Worm (Caenorhabditis elegans) whole organism, L2 larva: ENCODE measurements around the gene F59B2.13.
"Not testable (repeated sequence)": the region's sequence is repeated elsewhere in the genome, so short reads cannot be mapped to it uniquely, and the experiment has no call there.

Experiments
- F13H6.1 ChIP-seq: sonication (generic microtip); optimal IDR thresholded peaks from 2 replicates; lab custom pipeline; 2016; ENCODE audit warnings: missing genetic modification characterization, missing compliant biosample characterization
- R02D3.7 ChIP-seq: fragments of 150-350 bp; optimal IDR thresholded peaks from 2 replicates; lab custom pipeline; 2014; ENCODE audit warnings: missing biosample characterization, missing genetic modification characterization
- Y55F3AM.14 ChIP-seq: fragments of 200-800 bp; sonication (Bioruptor generic); optimal IDR thresholded peaks from 2 replicates; lab custom pipeline; 2018; ENCODE audit warnings: mild to moderate bottlenecking, missing genetic modification characterization, missing compliant biosample characterization
- ZK546.5 ChIP-seq: sonication (generic microtip); optimal IDR thresholded peaks from 2 replicates; lab custom pipeline; 2017; ENCODE audit warnings: missing biosample characterization, missing genetic modification characterization
- alr-1 ChIP-seq: fragments of 150-350 bp; optimal IDR thresholded peaks from 2 replicates; lab custom pipeline; 2014; ENCODE audit warnings: missing biosample characterization, missing genetic modification characterization
- ceh-82 ChIP-seq: fragments of 150-350 bp; optimal IDR thresholded peaks from 2 replicates; lab custom pipeline; 2014; ENCODE audit warnings: missing biosample characterization, missing genetic modification characterization
- crh-2 ChIP-seq: sonication (generic microtip); optimal IDR thresholded peaks from 2 replicates; lab custom pipeline; 2017; ENCODE audit warnings: missing biosample characterization, missing genetic modification characterization
- dmd-4 ChIP-seq: sonication (generic microtip); optimal IDR thresholded peaks from 2 replicates; lab custom pipeline; 2017; ENCODE audit warnings: missing biosample characterization, missing genetic modification characterization
- egl-27 ChIP-seq: sonication (generic microtip); optimal IDR thresholded peaks from 3 replicates; lab custom pipeline; 2017; ENCODE audit warnings: missing biosample characterization, missing genetic modification reagents, missing genetic modification characterization
- elt-3 ChIP-seq: sonication (generic microtip); optimal IDR thresholded peaks from 2 replicates; lab custom pipeline; 2017; ENCODE audit warnings: missing biosample characterization, missing genetic modification characterization
- fos-1 ChIP-seq: fragments of 150-350 bp; optimal IDR thresholded peaks from 2 replicates; lab custom pipeline; 2014; ENCODE audit warnings: missing biosample characterization, missing genetic modification characterization
- lin-11 ChIP-seq: fragments of 150-350 bp; sonication (generic microtip); optimal IDR thresholded peaks from 2 replicates; lab custom pipeline; 2014; ENCODE audit warnings: missing biosample characterization, missing genetic modification characterization, inconsistent platforms, mixed read lengths
- lin-13 ChIP-seq: fragments of 150-350 bp; optimal IDR thresholded peaks from 2 replicates; lab custom pipeline; 2014; ENCODE audit warnings: missing biosample characterization, missing genetic modification reagents, missing genetic modification characterization
- lin-39 ChIP-seq: fragments of 150-350 bp; optimal IDR thresholded peaks from 2 replicates; lab custom pipeline; 2014; ENCODE audit warnings: missing biosample characterization, missing genetic modification reagents, missing genetic modification characterization
- lsy-2 ChIP-seq, 2 experiments: fragments of 150-350 bp in 1 of 2; sonication (generic microtip) in 1 of 2; optimal IDR thresholded peaks; 2 replicates each; lab custom pipeline; 2014 to 2017; ENCODE audit warnings: missing biosample characterization in 2 of 2, missing genetic modification characterization in 2 of 2
- mab-5 ChIP-seq: fragments of 150-350 bp; optimal IDR thresholded peaks from 2 replicates; lab custom pipeline; 2014; ENCODE audit warnings: missing biosample characterization, missing genetic modification characterization
- mdl-1 ChIP-seq, 2 experiments: fragments of 150-350 bp in 1 of 2; sonication (generic microtip) in 1 of 2; optimal IDR thresholded peaks; 2 replicates each; lab custom pipeline; 2017; ENCODE audit warnings: missing biosample characterization in 2 of 2, missing genetic modification characterization in 2 of 2
- nhr-10 ChIP-seq: sonication (generic microtip); optimal IDR thresholded peaks from 2 replicates; lab custom pipeline; 2017; ENCODE audit warnings: missing biosample characterization, missing genetic modification characterization
- nhr-11 ChIP-seq: fragments of 150-350 bp; optimal IDR thresholded peaks from 2 replicates; lab custom pipeline; 2014; ENCODE audit warnings: missing biosample characterization, missing genetic modification characterization
- nhr-12 ChIP-seq: fragments of 150-350 bp; optimal IDR thresholded peaks from 2 replicates; lab custom pipeline; 2014; ENCODE audit warnings: missing biosample characterization, missing genetic modification characterization
- nhr-129 ChIP-seq: fragments of 150-350 bp; optimal IDR thresholded peaks from 2 replicates; lab custom pipeline; 2014; ENCODE audit warnings: missing biosample characterization, missing genetic modification characterization
- nhr-21 ChIP-seq: fragments of 150-350 bp; optimal IDR thresholded peaks from 2 replicates; lab custom pipeline; 2014; ENCODE audit warnings: missing biosample characterization, missing genetic modification characterization
- nhr-23 ChIP-seq: fragments of 150-350 bp; optimal IDR thresholded peaks from 2 replicates; lab custom pipeline; 2014; ENCODE audit warnings: missing biosample characterization, missing genetic modification reagents, missing genetic modification characterization
- nhr-237 ChIP-seq: fragments of 150-350 bp; optimal IDR thresholded peaks from 2 replicates; lab custom pipeline; 2014; ENCODE audit warnings: missing biosample characterization, missing genetic modification characterization
- nhr-25 ChIP-seq: fragments of 150-350 bp; sonication (generic microtip); optimal IDR thresholded peaks from 3 replicates; lab custom pipeline; 2014; ENCODE audit warnings: missing biosample characterization, missing genetic modification characterization
- nhr-77 ChIP-seq: fragments of 150-350 bp; optimal IDR thresholded peaks from 2 replicates; lab custom pipeline; 2014; ENCODE audit warnings: missing biosample characterization, missing genetic modification characterization
- sem-4 ChIP-seq: fragments of 150-350 bp; optimal IDR thresholded peaks from 2 replicates; lab custom pipeline; 2014; ENCODE audit warnings: missing biosample characterization, missing genetic modification reagents, missing genetic modification characterization
- skn-1 ChIP-seq: sonication (generic microtip); optimal IDR thresholded peaks from 2 replicates; lab custom pipeline; 2017; ENCODE audit warnings: missing biosample characterization, missing genetic modification characterization
- sma-3 ChIP-seq: sonication (generic microtip); optimal IDR thresholded peaks from 2 replicates; lab custom pipeline; 2016; ENCODE audit warnings: missing genetic modification reagents, missing genetic modification characterization, missing compliant biosample characterization
- sma-9 ChIP-seq, 2 experiments: fragments of 150-350 bp in 1 of 2; sonication (generic microtip) in 1 of 2; optimal IDR thresholded peaks; 2 replicates each; lab custom pipeline; 2014 to 2016; ENCODE audit warnings: missing genetic modification characterization in 2 of 2, mild to moderate bottlenecking in 1 of 2, missing biosample characterization in 1 of 2, missing compliant biosample characterization in 1 of 2, missing genetic modification reagents in 1 of 2, moderate library complexity in 1 of 2
- unc-39 ChIP-seq: fragments of 150-350 bp; optimal IDR thresholded peaks from 2 replicates; lab custom pipeline; 2014; ENCODE audit warnings: missing biosample characterization, missing genetic modification characterization
- unc-62 ChIP-seq: fragments of 150-350 bp; optimal IDR thresholded peaks from 2 replicates; lab custom pipeline; 2014; ENCODE audit warnings: missing biosample characterization, missing genetic modification reagents, missing genetic modification characterization
- zag-1 ChIP-seq: fragments of 150-350 bp; optimal IDR thresholded peaks from 2 replicates; lab custom pipeline; 2014; ENCODE audit warnings: missing biosample characterization, missing genetic modification characterization
- ztf-11 ChIP-seq: sonication (generic microtip); optimal IDR thresholded peaks from 2 replicates; lab custom pipeline; 2017; ENCODE audit warnings: missing biosample characterization, missing genetic modification characterization
- ztf-4 ChIP-seq: fragments of 150-350 bp; optimal IDR thresholded peaks from 2 replicates; lab custom pipeline; 2014; ENCODE audit warnings: missing biosample characterization, missing genetic modification characterization

The F59B2.13 gene

DNA sequence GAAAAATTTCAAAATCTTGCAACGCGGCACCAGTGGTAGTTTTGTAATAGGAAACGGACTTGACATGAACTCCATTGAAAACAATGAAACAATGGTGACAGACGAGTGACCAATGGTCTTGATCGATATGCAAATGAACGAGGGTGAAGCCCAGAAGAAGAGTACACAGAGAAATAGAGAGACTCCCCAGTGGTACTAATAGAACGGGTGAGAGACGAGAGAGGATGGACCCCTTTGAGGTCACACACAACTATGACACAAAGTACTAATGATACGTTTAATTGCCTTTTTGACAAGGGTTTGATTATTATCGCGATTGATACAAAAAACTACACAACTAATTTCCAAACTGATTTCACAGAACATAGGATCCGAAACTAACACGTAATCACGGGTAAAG is 16.8 kb downstream of the F59B2.13 start, which contains the start of gene F59B2.8:
Gene F59B2.8 (minus strand): TSS at position 151 of the 400 bp plus-strand sequence.
- no peak for TF ChIP-seq lsy-2 (tag; optimal IDR thresholded peaks at IDR 0.05; lab: Kevin White, UChicago)
- TF ChIP-seq nhr-237 (tag; lab: Kevin White, UChicago) = no peak
- TF ChIP-seq ZK546.5 (tag; lab: Kevin White, UChicago) = no peak
- no peak for TF ChIP-seq nhr-10 (tag; lab: Kevin White, UChicago)
- TF ChIP-seq ceh-82 (tag; lab: Kevin White, UChicago) = no peak
- TF ChIP-seq ztf-4 (tag; lab: Kevin White, UChicago) = no peak
- TF ChIP-seq nhr-129 (tag; lab: Kevin White, UChicago) = no peak
- TF ChIP-seq nhr-21 (tag; lab: Kevin White, UChicago) = no peak
- no peak for TF ChIP-seq R02D3.7 (tag; lab: Kevin White, UChicago)
- no peak for TF ChIP-seq zag-1 (tag; lab: Kevin White, UChicago)
- no peak for TF ChIP-seq alr-1 (tag; lab: Kevin White, UChicago)
- TF ChIP-seq nhr-25 (tag; lab: Kevin White, UChicago) = no peak
- TF ChIP-seq unc-62 (GFP tag; lab: Kevin White, UChicago) = no peak
- TF ChIP-seq sma-3 (GFP tag; lab: Kevin White, UChicago) = no peak
- no peak for TF ChIP-seq nhr-77 (tag; lab: Kevin White, UChicago)
- TF ChIP-seq lin-11 (tag; lab: Kevin White, UChicago) = no peak
- no peak for TF ChIP-seq egl-27 (tag; lab: Kevin White, UChicago)
- TF ChIP-seq ztf-11 (tag; lab: Kevin White, UChicago) = no peak
- TF ChIP-seq nhr-11 (tag; lab: Kevin White, UChicago) = no peak

DNA sequence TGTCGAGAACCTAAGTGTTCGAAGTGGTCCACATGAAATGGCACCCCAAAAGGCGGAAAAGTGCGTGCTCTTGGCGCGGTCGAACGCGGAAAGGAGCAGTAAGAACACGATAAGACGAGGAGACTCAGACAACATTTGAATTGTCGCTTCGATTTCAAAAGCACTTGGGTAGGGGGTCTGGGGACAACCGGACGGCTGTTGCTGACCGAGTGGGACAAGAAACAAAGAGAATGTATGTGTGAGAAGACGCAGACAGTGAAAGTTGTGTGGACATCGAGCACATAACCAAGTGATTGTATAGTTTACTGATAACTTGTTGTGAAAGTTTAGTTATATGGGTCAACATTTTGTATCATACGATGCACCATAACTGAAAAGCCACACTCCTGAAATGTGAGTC is 19.7 kb downstream of the F59B2.13 start:
- TF ChIP-seq ZK546.5 (tag; lab: Kevin White, UChicago) (no peak), sem-4 (tag; lab: Kevin White, UChicago) (no peak), mdl-1 (tag; optimal IDR thresholded peaks at IDR 0.05; lab: Kevin White, UChicago) (no peak), nhr-11 (tag; lab: Kevin White, UChicago) (no peak), fos-1 (tag; lab: Kevin White, UChicago) (peak; percentile 43), R02D3.7 (tag; lab: Kevin White, UChicago) (no peak), sma-3 (GFP tag; lab: Kevin White, UChicago) (no peak), nhr-25 (tag; lab: Kevin White, UChicago) (no peak), crh-2 (tag; lab: Kevin White, UChicago) (no peak), nhr-10 (tag; lab: Kevin White, UChicago) (no peak), F13H6.1 (peak; percentile 36), Y55F3AM.14 (no peak), nhr-12 (no peak), alr-1 (tag; lab: Kevin White, UChicago) (no peak), dmd-4 (no peak), sma-9 (GFP tag; optimal IDR thresholded peaks at IDR 0.05; lab: Kevin White, UChicago) (peak; percentile 55), sma-9 (tag; optimal IDR thresholded peaks at IDR 0.05; lab: Kevin White, UChicago) (no peak), nhr-129 (tag; lab: Kevin White, UChicago) (peak; percentile 50)
- TF ChIP-seq, all 48 proteins: peak for 4

DNA sequence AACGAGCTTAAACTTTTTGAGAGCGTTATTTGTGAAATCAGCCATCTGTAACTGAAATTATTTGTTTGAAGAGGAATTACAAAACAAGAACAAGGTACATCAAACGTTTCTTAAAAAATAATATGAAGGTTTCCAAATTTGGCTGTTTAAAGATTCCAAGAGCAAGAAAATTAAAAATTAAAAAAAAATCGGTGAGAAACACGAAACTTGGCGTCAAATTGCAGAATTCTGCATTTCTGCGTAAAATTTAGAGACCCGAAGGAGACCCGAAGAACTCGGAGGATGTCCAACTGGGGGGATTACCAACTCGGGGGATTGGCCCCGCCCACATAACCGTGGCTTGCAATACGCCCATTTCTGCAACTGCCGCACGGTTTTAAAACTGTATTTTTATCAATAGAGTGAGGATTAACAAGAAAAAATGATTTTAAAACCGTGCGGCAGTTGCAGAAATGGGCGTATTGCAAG is 20.9 kb downstream of the F59B2.13 start, which contains the start of gene rab-6.1:
Gene rab-6.1 (minus strand): TSS at position 51 of the 468 bp plus-strand sequence.
- TF ChIP-seq F13H6.1; egl-27 (tag; lab: Kevin White, UChicago); lin-39 (tag; lab: Kevin White, UChicago): not testable (repeated sequence)

DNA sequence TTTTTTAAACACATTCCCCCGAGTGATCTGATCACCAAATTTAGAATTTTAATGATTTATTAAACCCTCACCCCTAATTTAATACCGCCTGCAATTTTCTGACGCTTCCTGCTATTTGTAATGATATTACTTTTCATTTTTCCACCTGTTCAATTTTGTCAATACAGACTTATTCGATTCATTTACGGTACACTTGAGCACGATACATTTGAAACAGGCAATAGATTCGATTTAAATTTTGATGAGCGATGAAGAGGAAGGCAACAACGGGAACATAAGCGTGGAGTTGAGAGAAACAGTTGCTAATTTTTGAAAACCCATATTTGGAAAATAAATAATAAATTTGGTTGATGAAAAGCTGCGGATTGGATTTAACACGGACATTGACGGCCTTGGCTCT is 22.2 kb downstream of the F59B2.13 start:
- no peak for TF ChIP-seq nhr-77 (tag; lab: Kevin White, UChicago)
- TF ChIP-seq unc-39 (tag; lab: Kevin White, UChicago) = no peak
- TF ChIP-seq lin-13 (GFP tag; lab: Kevin White, UChicago) = no peak
- TF ChIP-seq zag-1 (tag; lab: Kevin White, UChicago) = no peak
- TF ChIP-seq nhr-23 (tag; lab: Kevin White, UChicago) = no peak
- TF ChIP-seq ztf-11 (tag; lab: Kevin White, UChicago) = no peak
- TF ChIP-seq unc-62 (GFP tag; lab: Kevin White, UChicago) = no peak
- TF ChIP-seq elt-3 (tag; lab: Kevin White, UChicago) = no peak
- TF ChIP-seq egl-27 (tag; lab: Kevin White, UChicago) = no peak
- TF ChIP-seq skn-1 (tag; lab: Kevin White, UChicago) = no peak
- no peak for TF ChIP-seq fos-1 (tag; lab: Kevin White, UChicago)
- no peak for TF ChIP-seq lin-11 (tag; lab: Kevin White, UChicago)
- no peak for TF ChIP-seq mab-5
